Worm (Caenorhabditis elegans): ENCODE results near the gene F21C10.6.

Gene F21C10.6

ce11 chrV:9109281-9109680, 15.0 kb upstream of the F21C10.6 start, which contains the start of gene pqn-31:
TSS of gene pqn-31 (plus strand) at chrV:9109581.
- TF ChIP-seq hif-1 (tag; optimal IDR thresholded peaks at IDR 0.05): no peak
- no peak for TF ChIP-seq daf-8 (GFP tag; IDR thresholded peaks at IDR 0.05)
- TF ChIP-seq nhr-77 (tag; optimal IDR thresholded peaks at IDR 0.05): no peak
- TF ChIP-seq Y75B8A.6 (GFP tag; IDR thresholded peaks at IDR 0.05): no peak
- TF ChIP-seq sdz-12 (GFP tag; optimal IDR thresholded peaks at IDR 0.05): no peak
- no peak for TF ChIP-seq unc-130 (GFP tag; optimal IDR thresholded peaks at IDR 0.05)
- TF ChIP-seq skn-1 (tag; optimal IDR thresholded peaks at IDR 0.05): no peak
- no peak for TF ChIP-seq nhr-28 (tag; optimal IDR thresholded peaks at IDR 0.05)
- no peak for TF ChIP-seq zfp-3 (GFP tag; conservative IDR thresholded peaks at IDR 0.05)
- TF ChIP-seq mxl-2 (GFP tag; conservative IDR thresholded peaks at IDR 0.05): no peak
- TF ChIP-seq arid-1 (GFP tag; conservative IDR thresholded peaks at IDR 0.05): no peak

- no peak for TF ChIP-seq ZK337.2 (GFP tag; IDR thresholded peaks at IDR 0.05)
- peak in 1 of 2 experiments; percentile 73 for TF ChIP-seq unc-62 (GFP tag; optimal IDR thresholded peaks at IDR 0.05 in 1 of 2)
- no peak for TF ChIP-seq unc-62 (tag; optimal IDR thresholded peaks at IDR 0.05)
Measured at ce11 chrV:9111957-9112356, 12.3 kb upstream of the F21C10.6 start.

ce11 chrV:9112467-9112866, 11.8 kb upstream of the F21C10.6 start, which contains the start of gene F21C10.7:
TSS of gene F21C10.7 (plus strand) at chrV:9112767.
- no peak for TF ChIP-seq zip-11 (GFP tag; IDR thresholded peaks at IDR 0.05)
- no peak for TF ChIP-seq F26F4.8 (GFP tag; conservative IDR thresholded peaks at IDR 0.05)
- no peak for TF ChIP-seq jun-1 (tag; optimal IDR thresholded peaks at IDR 0.05)
- no peak for TF ChIP-seq pqm-1 (tag; optimal IDR thresholded peaks at IDR 0.05)
- no peak for TF ChIP-seq ztf-7 (tag; optimal IDR thresholded peaks at IDR 0.05)
- no peak for TF ChIP-seq fkh-10 (GFP tag; optimal IDR thresholded peaks at IDR 0.05)

ce11 chrV:9122004-9122403, 2.3 kb upstream of the F21C10.6 start, which contains the start of gene F21C10.13:
TSS of gene F21C10.13 (plus strand) at chrV:9122304.
- TF ChIP-seq F44E2.7 (GFP tag; IDR thresholded peaks at IDR 0.05) (no peak), madf-9 (GFP tag; conservative IDR thresholded peaks at IDR 0.05) (no peak), unc-62 (GFP tag; optimal IDR thresholded peaks at IDR 0.05 in 1 of 2) (no peak), unc-62 (tag; optimal IDR thresholded peaks at IDR 0.05) (no peak), nhr-77 (tag; optimal IDR thresholded peaks at IDR 0.05) (no peak), ces-1 (GFP tag; optimal IDR thresholded peaks at IDR 0.05) (no peak), ceh-20 (GFP tag; IDR thresholded peaks at IDR 0.05) (no peak), set-16 (GFP tag; IDR thresholded peaks at IDR 0.05) (no peak), lin-13 (GFP tag; optimal IDR thresholded peaks at IDR 0.05) (no peak), madf-5 (GFP tag; IDR thresholded peaks at IDR 0.05) (no peak), ceh-44 (GFP tag; IDR thresholded peaks at IDR 0.05) (no peak), nhr-111 (GFP tag; optimal IDR thresholded peaks at IDR 0.05) (no peak), egl-27 (tag; optimal IDR thresholded peaks at IDR 0.05) (no peak), ceh-32 (tag; optimal IDR thresholded peaks at IDR 0.05; ENCODE audit: poor library complexity) (no peak), Y105C5A.15 (GFP tag; IDR thresholded peaks at IDR 0.05) (no peak), zfp-3 (GFP tag; conservative IDR thresholded peaks at IDR 0.05) (no peak), D1046.2 (GFP tag; IDR thresholded peaks at IDR 0.05) (no peak), lin-15B (tag; optimal IDR thresholded peaks at IDR 0.05) (no peak), gei-8 (GFP tag; optimal IDR thresholded peaks at IDR 0.05) (no peak), dmd-8 (GFP tag; IDR thresholded peaks at IDR 0.05) (no peak)

ce11 chrV:9123186-9123585, 1.1 kb upstream of the F21C10.6 start, which contains the start of gene F21C10.11:
TSS of gene F21C10.11 (plus strand) at chrV:9123486.
- no peak for TF ChIP-seq F37D6.2 (tag; optimal IDR thresholded peaks at IDR 0.05)
- TF ChIP-seq aha-1 (tag): peak; percentile 76
